Fruit fly (Drosophila melanogaster): Measurements from ENCODE around the gene CG33673.

CG33673 gene

DNA sequence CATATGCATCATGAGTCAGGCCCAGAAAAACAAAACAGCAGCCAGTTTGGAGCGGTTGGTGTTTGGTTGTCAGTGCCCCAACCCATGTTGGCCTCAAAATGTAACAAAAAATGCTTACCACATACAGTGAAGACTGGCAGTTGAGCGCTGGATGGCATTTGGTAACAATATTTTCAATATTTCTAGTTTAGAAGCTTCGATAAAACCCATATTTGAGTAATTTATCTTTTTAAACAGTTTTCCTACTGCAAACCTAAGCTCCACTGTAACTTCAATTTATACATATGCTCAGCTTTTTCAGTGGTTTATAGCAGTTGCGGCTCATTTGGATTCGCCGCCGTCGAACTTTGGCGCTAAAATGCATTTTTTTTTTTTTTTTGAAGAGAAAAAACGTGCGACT lies 30.1 kb downstream of the CG33673 start (continued):
- no peak for TF ChIP-seq CG34406 (GFP tag; optimal IDR thresholded peaks at IDR 0.05)
- peak; percentile 56 for TF ChIP-seq net (GFP tag; optimal IDR thresholded peaks at IDR 0.05)
- TF ChIP-seq acj6 (GFP tag; optimal IDR thresholded peaks at IDR 0.05), result peak; percentile 7
- TF ChIP-seq CG31627 (GFP tag; optimal IDR thresholded peaks at IDR 0.05), result peak; percentile 7
- TF ChIP-seq CG11902 (GFP tag; optimal IDR thresholded peaks at IDR 0.05), result no peak
- no peak for TF ChIP-seq topi (GFP tag; optimal IDR thresholded peaks at IDR 0.05)
- TF ChIP-seq CG8632 (GFP tag; optimal IDR thresholded peaks at IDR 0.05), result no peak
- TF ChIP-seq pdm3 (GFP tag; optimal IDR thresholded peaks at IDR 0.05), result peak; percentile 30
- TF ChIP-seq Ets21C (GFP tag; optimal IDR thresholded peaks at IDR 0.05), result no peak
- peak; percentile 58; the same call in 2 of the 3 replicates for TF ChIP-seq CG6163 (GFP tag; IDR thresholded peaks at IDR 0.05)
- TF ChIP-seq CG6276 (GFP tag; optimal IDR thresholded peaks at IDR 0.05), result peak; percentile 66
- TF ChIP-seq CG11294 (GFP tag; IDR thresholded peaks at IDR 0.05), result peak; percentile 80
- TF ChIP-seq dac (GFP tag; optimal IDR thresholded peaks at IDR 0.05), result peak; percentile 47
- TF ChIP-seq dsx (GFP tag; optimal IDR thresholded peaks at IDR 0.05; ENCODE audit: poor library complexity, severe bottlenecking), result no peak
- TF ChIP-seq Eip93F (GFP tag; optimal IDR thresholded peaks at IDR 0.05), result no peak
- no peak for TF ChIP-seq fd85E (GFP tag; optimal IDR thresholded peaks at IDR 0.05)
- no peak for TF ChIP-seq CG1621 (tag; optimal IDR thresholded peaks at IDR 0.05)
- no peak for TF ChIP-seq ss (GFP tag; optimal IDR thresholded peaks at IDR 0.05)
- no peak for TF ChIP-seq CG6792 (GFP tag; optimal IDR thresholded peaks at IDR 0.05)
- no peak for TF ChIP-seq Smox (GFP tag; optimal IDR thresholded peaks at IDR 0.05)
- peak; percentile 56 for TF ChIP-seq CG4318 (GFP tag; optimal IDR thresholded peaks at IDR 0.05)
- peak; percentile 56 for TF ChIP-seq Hr38 (GFP tag; optimal IDR thresholded peaks at IDR 0.05)
- TF ChIP-seq CG7368 (GFP tag; optimal IDR thresholded peaks at IDR 0.05), result no peak
- TF ChIP-seq Blimp-1 (GFP tag; optimal IDR thresholded peaks at IDR 0.05), result no peak
- peak; percentile 34 for TF ChIP-seq Lpt (GFP tag; optimal IDR thresholded peaks at IDR 0.05)
- TF ChIP-seq CG9139 (GFP tag; optimal IDR thresholded peaks at IDR 0.05), result no peak
- peak; percentile 6 for TF ChIP-seq Sox102F (GFP tag; optimal IDR thresholded peaks at IDR 0.05)
- TF ChIP-seq CG15336 (GFP tag; IDR thresholded peaks at IDR 0.05), result peak; percentile 88
- no peak for TF ChIP-seq vri (GFP tag; optimal IDR thresholded peaks at IDR 0.05)
- TF ChIP-seq CG8119 (GFP tag; IDR thresholded peaks at IDR 0.05), result peak; percentile 82
- no peak for TF ChIP-seq Met (GFP tag; optimal IDR thresholded peaks at IDR 0.05)
- TF ChIP-seq CG10669 (GFP tag; optimal IDR thresholded peaks at IDR 0.05), result no peak
- peak; percentile 40 for TF ChIP-seq achi (GFP tag; optimal IDR thresholded peaks at IDR 0.05)
- TF ChIP-seq Sox14 (GFP tag; optimal IDR thresholded peaks at IDR 0.05), result no peak
- TF ChIP-seq CG11762 (GFP tag; optimal IDR thresholded peaks at IDR 0.05; ENCODE audit: insufficient read depth), result peak; percentile 11
- TF ChIP-seq Ets96B (tag; optimal IDR thresholded peaks at IDR 0.05), result no peak

DNA sequence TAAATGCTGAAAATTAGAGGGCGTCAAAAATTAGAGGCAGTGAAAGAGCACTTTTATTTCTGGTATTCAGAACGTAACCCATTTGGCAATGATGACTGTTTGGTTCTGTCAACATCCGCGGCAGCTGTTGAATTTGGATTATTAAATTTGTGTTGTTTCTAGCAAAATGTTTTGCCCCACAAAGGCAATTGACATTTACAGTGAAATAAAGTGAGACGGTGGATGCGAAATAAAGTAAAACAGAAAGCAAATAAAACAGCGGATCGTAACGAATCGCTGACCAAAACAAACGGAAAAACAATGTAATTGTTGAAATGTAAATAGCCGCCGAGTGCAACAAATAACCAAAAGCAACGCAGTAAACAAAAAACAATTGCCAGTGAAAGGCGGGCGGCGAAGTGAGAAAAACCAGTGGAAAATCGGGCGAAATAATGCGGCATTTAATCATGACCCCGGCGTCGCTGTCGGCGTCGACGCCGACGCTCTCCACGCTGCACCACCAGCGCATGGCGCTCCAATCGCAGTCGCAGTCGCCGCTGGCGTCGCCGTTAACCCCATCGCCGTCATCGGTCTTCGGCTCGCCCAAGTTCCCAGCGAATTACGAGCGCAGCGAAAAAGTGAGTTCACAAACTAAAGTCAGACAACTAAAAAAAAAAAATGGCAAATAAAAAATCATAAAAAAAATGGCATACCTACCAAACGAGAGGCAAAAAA lies 33.3 kb downstream of the CG33673 start:
- TF ChIP-seq svp (GFP tag) (peak; percentile 48), net (GFP tag; optimal IDR thresholded peaks at IDR 0.05) (peak; percentile 1), CG3032 (tag; optimal IDR thresholded peaks at IDR 0.05) (no peak), CG15336 (GFP tag; IDR thresholded peaks at IDR 0.05) (0 out of 2 replicates have a peak, but pooled peaks have one; percentile 19), fkh (GFP tag; optimal IDR thresholded peaks at IDR 0.05) (peak; percentile 49)

DNA sequence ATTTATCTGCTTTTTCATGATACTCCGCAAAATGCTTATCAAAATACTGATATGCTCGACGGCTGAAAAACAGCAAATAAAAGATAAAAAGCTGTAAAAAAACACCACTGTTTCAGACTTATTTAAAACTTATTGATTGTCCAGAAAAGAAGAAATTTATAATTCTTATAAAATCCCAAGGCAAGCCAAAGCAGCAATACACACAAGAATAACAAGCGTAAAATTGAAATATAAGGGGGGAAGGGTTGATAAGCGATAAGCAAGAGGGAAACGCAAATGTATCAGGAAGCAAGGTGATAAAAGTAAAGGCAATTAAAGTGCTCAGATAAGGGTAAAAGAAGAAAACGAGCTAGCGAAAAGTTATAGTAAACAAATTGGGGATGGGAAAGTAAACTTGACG lies 34.0 kb downstream of the CG33673 start:
- TF ChIP-seq spab (GFP tag; optimal IDR thresholded peaks at IDR 0.05), result no peak
- TF ChIP-seq fkh (GFP tag; optimal IDR thresholded peaks at IDR 0.05), result peak; percentile 35
- TF ChIP-seq vri (GFP tag; optimal IDR thresholded peaks at IDR 0.05), result peak; percentile 40

Data from whole organism, prepupa.